Fruit fly (Drosophila melanogaster): ENCODE results near the gene CG7202.

CG7202 gene

dm6 chr3L:21479636-21480035 is 12.9 kb downstream of the CG7202 start (continued):
- TF ChIP-seq Dip2 (GFP tag; IDR thresholded peaks at IDR 0.05) (no peak), CG2120 (GFP tag; optimal IDR thresholded peaks at IDR 0.05) (no peak), nerfin-2 (GFP tag; IDR thresholded peaks at IDR 0.05; ENCODE audit: partially characterized antibody) (no peak), br (optimal IDR thresholded peaks at IDR 0.05) (no peak), CG7987 (GFP tag; optimal IDR thresholded peaks at IDR 0.05) (peak; percentile 65), ERR (GFP tag; optimal IDR thresholded peaks at IDR 0.05) (no peak), CG16779 (GFP tag; IDR thresholded peaks at IDR 0.05) (no peak), Rfx (GFP tag; IDR thresholded peaks at IDR 0.05) (no peak; the same call in 1 of the 2 replicates), dan (GFP tag; IDR thresholded peaks at IDR 0.05) (no peak), CrebB (tag; optimal IDR thresholded peaks at IDR 0.05) (no peak), ken (GFP tag; IDR thresholded peaks at IDR 0.05) (peak; percentile 60; the same call in 2 of the 3 replicates), CG15696 (tag; optimal IDR thresholded peaks at IDR 0.05) (no peak), CG8924 (tag; optimal IDR thresholded peaks at IDR 0.05) (peak; percentile 16), D (optimal IDR thresholded peaks at IDR 0.05) (peak; percentile 83), D (GFP tag; optimal IDR thresholded peaks at IDR 0.05) (peak; percentile 40), gt (GFP tag; IDR thresholded peaks at IDR 0.05) (no peak), Dbx (GFP tag; IDR thresholded peaks at IDR 0.05) (no peak), hkb (optimal IDR thresholded peaks at IDR 0.05) (no peak), hkb (GFP tag; IDR thresholded peaks at IDR 0.05) (peak; percentile 75), row (GFP tag; IDR thresholded peaks at IDR 0.05) (no peak), crc (GFP tag; optimal IDR thresholded peaks at IDR 0.05) (no peak), fd64A (GFP tag; optimal IDR thresholded peaks at IDR 0.05) (peak; percentile 73), Dip3 (GFP tag; optimal IDR thresholded peaks at IDR 0.05) (no peak), CG17829 (tag; optimal IDR thresholded peaks at IDR 0.05) (peak; percentile 51), CG14710 (tag; optimal IDR thresholded peaks at IDR 0.05) (peak; percentile 3), chinmo (GFP tag; IDR thresholded peaks at IDR 0.05; ENCODE audit: partially characterized antibody) (peak; percentile 83; the same call in 2 of the 4 replicates), Lim3 (GFP tag; IDR thresholded peaks at IDR 0.05) (no peak), Deaf1 (tag; optimal IDR thresholded peaks at IDR 0.05) (peak; percentile 49), rib (GFP tag; IDR thresholded peaks at IDR 0.05) (no peak), Oli (tag; optimal IDR thresholded peaks at IDR 0.05) (no peak), Eip74EF (GFP tag; optimal IDR thresholded peaks at IDR 0.05) (no peak), z (GFP tag; IDR thresholded peaks at IDR 0.05) (peak; percentile 37; the same call in 1 of the 3 replicates), Kr (GFP tag; optimal IDR thresholded peaks at IDR 0.05) (peak; percentile 18), Ptx1 (GFP tag; IDR thresholded peaks at IDR 0.05) (no peak), pho (GFP tag; optimal IDR thresholded peaks at IDR 0.05) (no peak), BtbVII (GFP tag; optimal IDR thresholded peaks at IDR 0.05) (no peak), CG4404 (GFP tag; IDR thresholded peaks at IDR 0.05) (no peak), Fer1 (GFP tag; optimal IDR thresholded peaks at IDR 0.05) (no peak), H2.0 (GFP tag; IDR thresholded peaks at IDR 0.05) (peak; percentile 41), CG12155 (GFP tag; optimal IDR thresholded peaks at IDR 0.05) (no peak), CG8478 (optimal IDR thresholded peaks at IDR 0.05) (peak; percentile 91), ap (GFP tag; IDR thresholded peaks at IDR 0.05) (no peak), Spps (tag; optimal IDR thresholded peaks at IDR 0.05) (no peak), zen (tag; optimal IDR thresholded peaks at IDR 0.05) (no peak), eyg (GFP tag; optimal IDR thresholded peaks at IDR 0.05) (no peak), chn (GFP tag; optimal IDR thresholded peaks at IDR 0.05) (no peak), Sin3A (optimal IDR thresholded peaks at IDR 0.05) (no peak), ttk (GFP tag; IDR thresholded peaks at IDR 0.05) (peak; percentile 67), sqz (GFP tag; optimal IDR thresholded peaks at IDR 0.05) (peak; percentile 66), CG8089 (GFP tag; optimal IDR thresholded peaks at IDR 0.05) (peak; percentile 43), CG10147 (GFP tag; optimal IDR thresholded peaks at IDR 0.05) (no peak), sna (GFP tag; IDR thresholded peaks at IDR 0.05; ENCODE audit: partially characterized antibody) (no peak), CG11247 (GFP tag; IDR thresholded peaks at IDR 0.05) (no peak), klu (GFP tag; IDR thresholded peaks at IDR 0.05) (no peak)
